Fruit fly (Drosophila melanogaster): ENCODE measurements around the gene CG4374.

dm6 chr3R:23405209-23405608 is 66.9 kb downstream of the CG4374 start, which contains the start of gene Ir94e:
- no peak for TF ChIP-seq cnc (optimal IDR thresholded peaks at IDR 0.05)
- TF ChIP-seq Clk (GFP tag; optimal IDR thresholded peaks at IDR 0.05), result no peak
- TF ChIP-seq Mnt (GFP tag; optimal IDR thresholded peaks at IDR 0.05), result no peak
- no peak for TF ChIP-seq CG12768 (GFP tag; optimal IDR thresholded peaks at IDR 0.05)

Measured in whole organism, adult.